Worm (Caenorhabditis elegans) whole organism, L4 larva: Measurements from ENCODE around the gene C35A5.11.

Experiments used
- D1046.2 ChIP-seq: fragments of 200-800 bp; sonication (Bioruptor generic); IDR thresholded peaks from 2 replicates; pipeline ENCODE4 v1.3.6; 2022; ENCODE audit warnings: missing genetic modification characterization, missing compliant biosample characterization
- F10B5.3 ChIP-seq: sonication (generic microtip); optimal IDR thresholded peaks from 2 replicates; lab custom pipeline; 2016; ENCODE audit warnings: mild to moderate bottlenecking, missing genetic modification characterization, missing compliant biosample characterization
- F44E2.7 ChIP-seq: fragments of 200-800 bp; sonication (Bioruptor generic); IDR thresholded peaks from 2 replicates; pipeline ENCODE4 v2.1.2; 2022; ENCODE audit warnings: missing genetic modification characterization, missing compliant biosample characterization
- R02D3.7 ChIP-seq: fragments of 150-350 bp; sonication (generic microtip); optimal IDR thresholded peaks from 3 replicates; lab custom pipeline; 2014; ENCODE audit warnings: missing biosample characterization, missing genetic modification characterization
- T20F7.1 ChIP-seq: fragments of 200-800 bp; sonication (Bioruptor generic); optimal IDR thresholded peaks from 2 replicates; lab custom pipeline; 2018; ENCODE audit warnings: mild to moderate bottlenecking, missing genetic modification characterization, missing compliant biosample characterization
- Y105C5A.15 ChIP-seq: fragments of 200-800 bp; sonication (Bioruptor generic); IDR thresholded peaks from 2 replicates; pipeline ENCODE4 v1.3.6; 2022; ENCODE audit warnings: missing genetic modification characterization, missing compliant biosample characterization
- Y48G9A.11 ChIP-seq: fragments of 200-800 bp; sonication (Bioruptor generic); IDR thresholded peaks from 2 replicates; pipeline ENCODE4 v1.3.6; 2022; ENCODE audit warnings: missing genetic modification reagents, missing genetic modification characterization, missing compliant biosample characterization
- ZK546.5 ChIP-seq, 2 experiments: sonication (generic microtip); optimal IDR thresholded peaks; 2 replicates each; lab custom pipeline; 2017; ENCODE audit warnings: missing biosample characterization in 2 of 2, missing genetic modification characterization in 2 of 2
- aly-2 ChIP-seq: sonication (generic microtip); optimal IDR thresholded peaks from 2 replicates; lab custom pipeline; 2018; ENCODE audit warnings: missing biosample characterization, missing genetic modification characterization
- ceh-20 ChIP-seq: fragments of 200-800 bp; sonication (Bioruptor generic); IDR thresholded peaks from 2 replicates; pipeline ENCODE4 v1.3.6; 2022; ENCODE audit warnings: missing genetic modification reagents, missing genetic modification characterization, missing compliant biosample characterization
- ceh-82 ChIP-seq: sonication (generic microtip); optimal IDR thresholded peaks from 2 replicates; lab custom pipeline; 2017; ENCODE audit warnings: missing biosample characterization, missing genetic modification characterization
- daf-12 ChIP-seq: fragments of 150-350 bp; optimal IDR thresholded peaks from 2 replicates; lab custom pipeline; 2014; ENCODE audit warnings: missing biosample characterization, missing genetic modification reagents, missing genetic modification characterization
- daf-16 ChIP-seq, 3 experiments: sonication (generic microtip); optimal IDR thresholded peaks; 2 replicates each; lab custom pipeline; 2016 to 2017; ENCODE audit warnings: missing genetic modification characterization in 3 of 3, missing genetic modification reagents in 3 of 3, mild to moderate bottlenecking in 2 of 3, missing compliant biosample characterization in 2 of 3, missing biosample characterization in 1 of 3, moderate library complexity in 1 of 3
- dmd-8 ChIP-seq: fragments of 200-800 bp; sonication (Bioruptor generic); IDR thresholded peaks from 2 replicates; pipeline ENCODE4 v1.3.6; 2022; ENCODE audit warnings: missing genetic modification characterization, missing compliant biosample characterization
- dmd-9 ChIP-seq: fragments of 200-800 bp; sonication (Bioruptor generic); IDR thresholded peaks from 2 replicates; pipeline ENCODE4 v1.3.6; 2022; ENCODE audit warnings: missing genetic modification reagents, missing genetic modification characterization, missing compliant biosample characterization
- dve-1 ChIP-seq: sonication (generic microtip); optimal IDR thresholded peaks from 2 replicates; lab custom pipeline; 2017; ENCODE audit warnings: antibody characterized with exemption, mild to moderate bottlenecking, missing genetic modification characterization, missing compliant biosample characterization; ENCODE audit not compliant: insufficient read depth
- egl-43 ChIP-seq: fragments of 200-800 bp; sonication (Bioruptor generic); IDR thresholded peaks from 2 replicates; pipeline ENCODE4 v1.3.6; 2022; ENCODE audit warnings: missing genetic modification reagents, missing genetic modification characterization, missing compliant biosample characterization
- gei-8 ChIP-seq: fragments of 200-800 bp; sonication (Bioruptor generic); optimal IDR thresholded peaks from 2 replicates; lab custom pipeline; 2018; ENCODE audit warnings: mild to moderate bottlenecking, missing genetic modification characterization, missing compliant biosample characterization
- hif-1 ChIP-seq, 2 experiments: sonication (generic microtip); optimal IDR thresholded peaks; 2 replicates each; lab custom pipeline; 2016 to 2017; ENCODE audit warnings: missing compliant biosample characterization in 2 of 2, missing genetic modification characterization in 2 of 2, missing genetic modification reagents in 2 of 2, missing genotype in 2 of 2, mild to moderate bottlenecking in 1 of 2
- hlh-11 ChIP-seq: fragments of 200-800 bp; sonication (Bioruptor generic); optimal IDR thresholded peaks from 2 replicates; lab custom pipeline; 2018; ENCODE audit warnings: mild to moderate bottlenecking, missing genetic modification characterization, missing compliant biosample characterization
- hmg-1.1 ChIP-seq: fragments of 200-800 bp; sonication (Bioruptor generic); IDR thresholded peaks from 2 replicates; pipeline ENCODE4 v1.3.6; 2022; ENCODE audit warnings: missing genetic modification reagents, missing genetic modification characterization, missing compliant biosample characterization
- jun-1 ChIP-seq: fragments of 150-350 bp; optimal IDR thresholded peaks from 2 replicates; lab custom pipeline; 2014; ENCODE audit warnings: missing biosample characterization, missing genetic modification reagents, missing genetic modification characterization
- lin-15B ChIP-seq: fragments of 150-350 bp; sonication (generic microtip); optimal IDR thresholded peaks from 3 replicates; lab custom pipeline; 2014; ENCODE audit warnings: missing biosample characterization, missing genetic modification characterization
- lsy-2 ChIP-seq, 2 experiments: fragments of 150-350 bp in 1 of 2; sonication (generic microtip) in 1 of 2; optimal IDR thresholded peaks; 2 replicates each; lab custom pipeline; 2014 to 2017; ENCODE audit warnings: missing biosample characterization in 2 of 2, missing genetic modification characterization in 2 of 2
- madf-5 ChIP-seq, 2 experiments: fragments of 200-800 bp; sonication (Bioruptor generic); IDR thresholded peaks; 2 replicates each; pipeline ENCODE4 v1.3.6; 2022; ENCODE audit warnings: missing compliant biosample characterization in 2 of 2, missing genetic modification characterization in 2 of 2
- madf-9 ChIP-seq: fragments of 200-800 bp; sonication (Bioruptor generic); conservative IDR thresholded peaks from 2 replicates; pipeline ENCODE4 v1.3.6; 2022; ENCODE audit warnings: missing genetic modification reagents, missing genetic modification characterization, missing compliant biosample characterization
- mdt-29 ChIP-seq: fragments of 200-800 bp; sonication (Bioruptor generic); IDR thresholded peaks from 2 replicates; pipeline ENCODE4 v1.3.6; 2022; ENCODE audit warnings: missing genetic modification reagents, missing genetic modification characterization, missing compliant biosample characterization
- mep-1 ChIP-seq: fragments of 150-350 bp; sonication (generic microtip); optimal IDR thresholded peaks from 3 replicates; lab custom pipeline; 2014; ENCODE audit warnings: missing biosample characterization, missing genetic modification characterization
- nhr-11 ChIP-seq: fragments of 150-350 bp; optimal IDR thresholded peaks from 2 replicates; lab custom pipeline; 2014; ENCODE audit warnings: missing biosample characterization, missing genetic modification characterization
- nhr-28 ChIP-seq: fragments of 150-350 bp; optimal IDR thresholded peaks from 2 replicates; lab custom pipeline; 2014; ENCODE audit warnings: missing biosample characterization, missing genetic modification characterization
- nhr-6 ChIP-seq: fragments of 150-350 bp; optimal IDR thresholded peaks from 2 replicates; lab custom pipeline; 2014; ENCODE audit warnings: missing biosample characterization, missing genetic modification characterization
- nhr-76 ChIP-seq: fragments of 150-350 bp; optimal IDR thresholded peaks from 2 replicates; lab custom pipeline; 2014; ENCODE audit warnings: missing biosample characterization, missing genetic modification characterization
- pha-4 ChIP-seq, 2 experiments: fragments of 150-350 bp in 1 of 2; fragments of 200-800 bp in 1 of 2; sonication (Bioruptor generic) in 1 of 2; IDR thresholded peaks in 1 of 2; optimal IDR thresholded peaks in 1 of 2; 2 replicates each; pipeline versions ENCODE4 v1.3.6 to Lab custom; 2014 to 2022; ENCODE audit warnings: missing genetic modification characterization in 2 of 2, missing genetic modification reagents in 2 of 2, missing biosample characterization in 1 of 2, missing compliant biosample characterization in 1 of 2
- set-16 ChIP-seq: fragments of 200-800 bp; sonication (Bioruptor generic); IDR thresholded peaks from 2 replicates; pipeline ENCODE4 v1.3.6; 2022; ENCODE audit warnings: missing genetic modification reagents, missing genetic modification characterization, missing compliant biosample characterization
- snpc-1.2 ChIP-seq: fragments of 200-800 bp; sonication (Bioruptor generic); IDR thresholded peaks from 2 replicates; pipeline ENCODE4 v1.3.6; 2022; ENCODE audit warnings: missing genetic modification reagents, missing genetic modification characterization, missing compliant biosample characterization
- snpc-4 ChIP-seq: fragments of 150-350 bp; optimal IDR thresholded peaks from 2 replicates; lab custom pipeline; 2014; ENCODE audit warnings: missing biosample characterization, missing genetic modification characterization
- unc-39 ChIP-seq: sonication (generic microtip); optimal IDR thresholded peaks from 2 replicates; lab custom pipeline; 2017; ENCODE audit warnings: missing biosample characterization, missing genetic modification characterization
- unc-62 ChIP-seq, 3 experiments: fragments of 150-350 bp in 1 of 3; sonication (generic microtip); optimal IDR thresholded peaks in 2 of 3; peaks in 1 of 3; 1 replicate in 1 of 3; 2 replicates in 2 of 3; lab custom pipeline; 2014 to 2017; ENCODE audit warnings: missing biosample characterization in 3 of 3, missing genetic modification characterization in 3 of 3, missing genetic modification reagents in 3 of 3, missing genotype in 1 of 3
- zag-1 ChIP-seq: fragments of 150-350 bp; optimal IDR thresholded peaks from 2 replicates; lab custom pipeline; 2014; ENCODE audit warnings: missing biosample characterization, missing genetic modification characterization
- zip-2 ChIP-seq: fragments of 150-350 bp; optimal IDR thresholded peaks from 2 replicates; lab custom pipeline; 2014; ENCODE audit warnings: missing biosample characterization, missing genetic modification characterization

The C35A5.11 gene

DNA sequence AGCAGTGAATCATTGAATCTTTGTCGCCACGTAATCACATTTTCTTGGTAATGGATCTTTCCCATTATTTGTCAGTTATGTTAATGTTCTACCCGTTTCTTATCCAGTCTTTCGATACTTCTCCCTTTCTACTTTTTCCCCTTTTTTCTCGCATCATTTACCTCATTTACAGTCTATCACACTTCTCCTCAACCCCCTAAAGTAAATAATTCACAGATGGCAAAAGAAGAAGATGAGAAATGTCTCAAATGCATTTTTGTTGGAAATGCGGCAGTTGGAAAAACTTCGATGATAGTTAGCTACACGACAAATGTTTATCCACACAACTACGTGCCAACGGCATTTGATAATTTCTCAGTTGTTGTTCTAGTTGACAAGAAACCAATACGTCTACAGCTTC is 40.8 kb downstream of the C35A5.11 start, which contains the start of gene chw-1:
TSS of gene chw-1 (plus strand) at position 217 of the 400 bp plus-strand sequence.
- TF ChIP-seq T20F7.1 (no peak), pha-4 (GFP tag; IDR thresholded peaks at IDR 0.05; lab: Robert Waterston, UW) (no peak), pha-4 (tag; optimal IDR thresholded peaks at IDR 0.05; lab: Kevin White, UChicago) (no peak), madf-5 (GFP tag; IDR thresholded peaks at IDR 0.05; lab: Robert Waterston, UW) (no peak), dve-1 (no peak), unc-62 (GFP tag; optimal IDR thresholded peaks at IDR 0.05 in 1 of 2; lab: Kevin White, UChicago) (peak in 1 of 2 experiments; percentile 94), unc-62 (tag; optimal IDR thresholded peaks at IDR 0.05; lab: Kevin White, UChicago) (no peak), daf-12 (tag; lab: Kevin White, UChicago) (no peak), nhr-76 (tag; lab: Kevin White, UChicago) (no peak)

DNA sequence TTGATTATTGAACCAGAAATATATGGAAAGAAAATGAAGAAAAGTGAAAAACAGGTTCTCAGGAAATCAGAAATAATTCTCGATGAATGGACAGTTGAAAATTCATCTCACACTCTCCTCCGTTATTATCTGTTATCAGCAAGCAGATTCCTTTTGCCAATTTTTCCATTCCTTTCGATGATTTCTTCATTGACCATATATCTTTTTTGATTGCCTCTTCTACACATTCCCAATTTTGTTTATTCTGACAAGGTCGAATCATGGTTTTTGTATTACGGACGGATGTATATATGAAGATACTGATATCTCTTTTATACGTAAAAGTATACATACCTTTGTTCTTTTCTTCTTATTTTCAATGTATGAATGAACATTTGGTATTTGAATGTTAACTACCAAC is 42.2 kb downstream of the C35A5.11 start:
- TF ChIP-seq ceh-82 (tag; lab: Kevin White, UChicago) (no peak), unc-62 (GFP tag; optimal IDR thresholded peaks at IDR 0.05 in 1 of 2; lab: Kevin White, UChicago) (peak in 1 of 2 experiments; percentile 82), unc-62 (tag; optimal IDR thresholded peaks at IDR 0.05; lab: Kevin White, UChicago) (no peak), nhr-28 (tag; lab: Kevin White, UChicago) (peak; percentile 4), lin-15B (tag; lab: Kevin White, UChicago) (no peak)

DNA sequence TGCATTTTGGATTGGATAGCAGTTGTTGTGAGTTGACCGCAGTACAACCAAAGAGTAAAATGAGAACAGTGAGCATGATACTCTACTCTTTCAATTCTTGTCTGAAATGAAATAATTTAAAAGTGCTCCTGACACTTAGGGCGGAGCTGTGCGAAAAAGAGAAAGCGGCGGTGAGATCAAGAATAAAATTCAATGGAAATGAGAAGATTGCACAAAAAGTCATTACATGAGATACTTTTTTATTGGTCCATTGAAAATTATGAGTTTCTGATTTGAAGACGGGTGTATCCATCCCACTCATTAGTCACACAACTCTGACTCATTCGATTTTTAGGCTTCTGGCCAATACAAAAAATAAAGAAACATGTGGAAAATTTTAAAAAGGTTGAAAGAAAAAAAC is 45.7 kb downstream of the C35A5.11 start, which contains the start of gene F22E12.1:
TSS of gene F22E12.1 (minus strand) at position 101 of the 400 bp plus-strand sequence.
- TF ChIP-seq Y48G9A.11 (GFP tag; lab: Robert Waterston, UW): no peak
- TF ChIP-seq F10B5.3 (tag; lab: Kevin White, UChicago): no peak
- no peak for TF ChIP-seq ZK546.5 (tag; optimal IDR thresholded peaks at IDR 0.05; lab: Kevin White, UChicago)
- no peak for TF ChIP-seq madf-9 (GFP tag; lab: Robert Waterston, UW)
- TF ChIP-seq unc-39: no peak
- no peak for TF ChIP-seq F44E2.7 (GFP tag; lab: Robert Waterston, UW)
- TF ChIP-seq snpc-4 (tag; lab: Kevin White, UChicago): no peak
- no peak for TF ChIP-seq zip-2 (tag; lab: Kevin White, UChicago)

DNA sequence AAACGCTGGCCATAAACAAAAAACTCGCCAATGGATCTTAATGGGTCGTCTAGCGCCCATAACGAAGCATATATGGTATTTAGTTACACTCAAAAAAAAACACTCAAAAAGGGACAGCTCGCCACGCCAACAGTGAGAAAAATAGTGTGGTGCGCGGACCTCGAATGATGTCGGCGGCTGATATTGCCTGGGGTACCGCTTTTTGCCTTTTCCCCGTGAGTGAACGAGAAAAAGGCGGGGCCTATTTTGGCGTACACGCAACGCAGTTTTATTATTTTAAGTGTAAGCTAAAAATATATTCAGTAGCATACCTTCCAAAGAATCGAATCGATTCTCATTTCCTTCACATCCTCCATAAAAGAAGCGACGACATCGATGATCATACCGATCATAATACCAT is 46.1 kb downstream of the C35A5.11 start:
- TF ChIP-seq snpc-1.2 (GFP tag; lab: Robert Waterston, UW): 0 out of 2 replicates have a peak, but pooled peaks have one; percentile 46
- TF ChIP-seq, all 104 proteins: peak for 1; not testable (repeated sequence) for 103

DNA sequence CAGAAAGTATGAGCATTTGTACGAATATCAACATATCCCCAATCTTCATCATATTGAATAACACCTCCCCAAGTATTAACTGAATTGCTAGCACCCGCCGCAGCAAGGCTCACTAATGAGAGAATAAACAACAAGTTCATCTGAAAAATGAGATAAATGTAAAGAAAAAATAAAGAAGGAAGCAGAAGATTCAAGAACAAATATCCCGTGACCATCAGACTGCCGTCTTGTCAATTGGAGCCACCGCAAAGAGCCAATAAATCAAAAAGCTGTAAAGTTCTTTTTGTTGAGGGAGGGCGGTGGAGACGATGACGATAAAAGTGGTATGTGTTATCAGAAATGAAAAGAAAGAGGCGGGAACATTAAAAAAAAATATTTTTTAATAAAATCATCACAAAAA is 49.4 kb downstream of the C35A5.11 start, which contains the start of gene Y32F6A.5:
TSS of gene Y32F6A.5 (minus strand) at position 140 of the 400 bp plus-strand sequence.
- no peak for TF ChIP-seq T20F7.1
- TF ChIP-seq hmg-1.1 (GFP tag; lab: Robert Waterston, UW): no peak
- no peak for TF ChIP-seq egl-43 (GFP tag; lab: Robert Waterston, UW)
- no peak for TF ChIP-seq gei-8 (GFP tag; lab: Kevin White, UChicago)
- peak; percentile 65 for TF ChIP-seq ceh-20
- TF ChIP-seq Y48G9A.11 (GFP tag; lab: Robert Waterston, UW): no peak
- TF ChIP-seq F44E2.7 (GFP tag; lab: Robert Waterston, UW): no peak
- TF ChIP-seq set-16 (GFP tag; lab: Robert Waterston, UW): no peak
- TF ChIP-seq snpc-1.2 (GFP tag; lab: Robert Waterston, UW): no peak
- TF ChIP-seq hlh-11: peak; percentile 54
- peak in 1 of 2 experiments; percentile 24 for TF ChIP-seq hif-1 (tag; optimal IDR thresholded peaks at IDR 0.05; lab: Kevin White, UChicago)
- no peak for TF ChIP-seq dmd-8
- no peak for TF ChIP-seq dmd-9 (GFP tag; lab: Robert Waterston, UW)
- no peak for TF ChIP-seq D1046.2 (GFP tag; lab: Robert Waterston, UW)
- TF ChIP-seq zag-1 (tag; lab: Kevin White, UChicago): no peak
- TF ChIP-seq nhr-11: peak; percentile 51
- no peak for TF ChIP-seq aly-2 (tag; lab: Kevin White, UChicago)
- no peak for TF ChIP-seq R02D3.7
- TF ChIP-seq dve-1: no peak
- TF ChIP-seq nhr-6 (tag; lab: Kevin White, UChicago): no peak
- TF ChIP-seq mep-1: no peak
- TF ChIP-seq madf-9 (GFP tag; lab: Robert Waterston, UW): no peak
- TF ChIP-seq lsy-2 (tag; optimal IDR thresholded peaks at IDR 0.05; lab: Kevin White, UChicago): peak in 1 of 2 experiments; percentile 2
- no peak for TF ChIP-seq jun-1 (tag; lab: Kevin White, UChicago)
- peak in 1 of 2 experiments; percentile 74 for TF ChIP-seq daf-16 (GFP tag; optimal IDR thresholded peaks at IDR 0.05; lab: Kevin White, UChicago)
- TF ChIP-seq daf-16 (tag; optimal IDR thresholded peaks at IDR 0.05; lab: Kevin White, UChicago): no peak
- peak; percentile 71; the same call in 1 of the 2 replicates for TF ChIP-seq mdt-29 (GFP tag; lab: Robert Waterston, UW)
- TF ChIP-seq unc-62 (GFP tag; optimal IDR thresholded peaks at IDR 0.05 in 1 of 2; lab: Kevin White, UChicago): peak in 1 of 2 experiments; percentile 3
- TF ChIP-seq unc-62 (tag; optimal IDR thresholded peaks at IDR 0.05; lab: Kevin White, UChicago): no peak
- no peak for TF ChIP-seq snpc-4 (tag; lab: Kevin White, UChicago)
- no peak for TF ChIP-seq Y105C5A.15 (GFP tag; lab: Robert Waterston, UW)
